Worm (Caenorhabditis elegans): ENCODE results near the gene C45B11.6.

C45B11.6 gene

ce11 chrV:11016846-11017553, 26.9 kb upstream of the C45B11.6 start:
- no peak for TF ChIP-seq mab-5 (tag; optimal IDR thresholded peaks at IDR 0.05)
- no peak for TF ChIP-seq elt-1 (tag; optimal IDR thresholded peaks at IDR 0.05; ENCODE audit: borderline replicate concordance, insufficient read depth)
- no peak for TF ChIP-seq lin-13 (tag; optimal IDR thresholded peaks at IDR 0.05)
- TF ChIP-seq nhr-12 (tag; optimal IDR thresholded peaks at IDR 0.05): no peak
- no peak for TF ChIP-seq M03D4.4 (tag; optimal IDR thresholded peaks at IDR 0.05)
- no peak for TF ChIP-seq hlh-1 (tag; optimal IDR thresholded peaks at IDR 0.05)
- no peak for TF ChIP-seq zip-8 (tag; optimal IDR thresholded peaks at IDR 0.05)
- no peak for TF ChIP-seq sem-2 (GFP tag; optimal IDR thresholded peaks at IDR 0.05)
- no peak for TF ChIP-seq cnd-1 (tag; optimal IDR thresholded peaks at IDR 0.05)

ce11 chrV:11022817-11023216, 21.1 kb upstream of the C45B11.6 start, which contains the start of the genes C13G3.12 and hot-6:
C13G3.12 (minus strand) TSS chrV:11022917.
hot-6 (minus strand) TSS chrV:11022937.
- TF ChIP-seq unc-120 (tag; optimal IDR thresholded peaks at IDR 0.05; ENCODE audit: poor library complexity, severe bottlenecking): no peak
- no peak for TF ChIP-seq flh-1 (GFP tag; optimal IDR thresholded peaks at IDR 0.05)
- no peak for TF ChIP-seq nhr-12 (tag; optimal IDR thresholded peaks at IDR 0.05)
- TF ChIP-seq blmp-1 (tag; optimal IDR thresholded peaks at IDR 0.05): no peak
- TF ChIP-seq ztf-11 (tag; optimal IDR thresholded peaks at IDR 0.05): no peak

- TF ChIP-seq ceh-39 (tag; optimal IDR thresholded peaks at IDR 0.05): no peak
Observed at ce11 chrV:11027740-11028139, 16.1 kb upstream of the C45B11.6 start.

ce11 chrV:11029309-11029708, 14.6 kb upstream of the C45B11.6 start:
- TF ChIP-seq ces-1 (GFP tag; optimal IDR thresholded peaks at IDR 0.05) (peak; percentile 25), nhr-237 (tag; optimal IDR thresholded peaks at IDR 0.05) (peak; percentile 49), ztf-11 (tag; optimal IDR thresholded peaks at IDR 0.05) (no peak), ham-2 (GFP tag; optimal IDR thresholded peaks at IDR 0.05) (no peak), ceh-43 (GFP tag; optimal IDR thresholded peaks at IDR 0.05) (no peak), mls-2 (tag; optimal IDR thresholded peaks at IDR 0.05) (no peak), elt-3 (tag; optimal IDR thresholded peaks at IDR 0.05) (no peak), mab-5 (tag; optimal IDR thresholded peaks at IDR 0.05) (no peak), lin-32 (GFP tag; optimal IDR thresholded peaks at IDR 0.05) (peak; percentile 4), lsy-2 (tag; optimal IDR thresholded peaks at IDR 0.05) (peak; percentile 16), flh-1 (GFP tag; optimal IDR thresholded peaks at IDR 0.05) (no peak), elt-1 (tag; optimal IDR thresholded peaks at IDR 0.05; ENCODE audit: borderline replicate concordance, insufficient read depth) (no peak), hlh-1 (tag; optimal IDR thresholded peaks at IDR 0.05) (peak; percentile 3), unc-62 (GFP tag; optimal IDR thresholded peaks at IDR 0.05) (no peak), snpc-4 (tag; optimal IDR thresholded peaks at IDR 0.05) (no peak), sptf-1 (tag; optimal IDR thresholded peaks at IDR 0.05) (peak; percentile 66), unc-39 (tag; optimal IDR thresholded peaks at IDR 0.05) (no peak), cnd-1 (tag; optimal IDR thresholded peaks at IDR 0.05) (peak; percentile 32)

ce11 chrV:11030675-11031074, 13.2 kb upstream of the C45B11.6 start:
- no peak for TF ChIP-seq sptf-1 (tag; optimal IDR thresholded peaks at IDR 0.05)
- TF ChIP-seq M03D4.4 (tag; optimal IDR thresholded peaks at IDR 0.05): no peak
- TF ChIP-seq nhr-28 (tag; optimal IDR thresholded peaks at IDR 0.05): no peak
- TF ChIP-seq unc-39 (tag; optimal IDR thresholded peaks at IDR 0.05): no peak
- TF ChIP-seq mab-5 (tag; optimal IDR thresholded peaks at IDR 0.05): no peak
- no peak for TF ChIP-seq lsy-2 (tag; optimal IDR thresholded peaks at IDR 0.05)
- no peak for TF ChIP-seq ces-1 (GFP tag; optimal IDR thresholded peaks at IDR 0.05)
- TF ChIP-seq nhr-2 (tag; optimal IDR thresholded peaks at IDR 0.05): no peak
- no peak for TF ChIP-seq flh-1 (GFP tag; optimal IDR thresholded peaks at IDR 0.05)
- no peak for TF ChIP-seq unc-120 (tag; optimal IDR thresholded peaks at IDR 0.05; ENCODE audit: poor library complexity, severe bottlenecking)
- no peak for TF ChIP-seq unc-62 (GFP tag; optimal IDR thresholded peaks at IDR 0.05)
- no peak for TF ChIP-seq elt-1 (tag; optimal IDR thresholded peaks at IDR 0.05; ENCODE audit: borderline replicate concordance, insufficient read depth)
- TF ChIP-seq elt-3 (tag; optimal IDR thresholded peaks at IDR 0.05): no peak
- TF ChIP-seq cnd-1 (tag; optimal IDR thresholded peaks at IDR 0.05): no peak
- no peak for TF ChIP-seq blmp-1 (tag; optimal IDR thresholded peaks at IDR 0.05)
- no peak for TF ChIP-seq lin-13 (tag; optimal IDR thresholded peaks at IDR 0.05)
- no peak for TF ChIP-seq ceh-83 (GFP tag; optimal IDR thresholded peaks at IDR 0.05)
- TF ChIP-seq nhr-12 (tag; optimal IDR thresholded peaks at IDR 0.05): no peak

Measured in whole organism, mixed stage, embryonic.